Worm (Caenorhabditis elegans): ENCODE data around the gene oxi-1.

ce11 chrIII:10819257-10819656, 38.8 kb upstream of the oxi-1 start:
- TF ChIP-seq ama-1 (optimal IDR thresholded peaks at IDR 0.05) = no peak
- no peak for TF ChIP-seq fkh-10 (GFP tag; optimal IDR thresholded peaks at IDR 0.05)

All from whole organism, L1 larva.